Worm (Caenorhabditis elegans) whole organism, early embryonic: Measurements from ENCODE around the gene F26D2.16.

Experiments used
- B0310.2 ChIP-seq: sonication (generic microtip); optimal IDR thresholded peaks from 2 replicates; lab custom pipeline; 2016; ENCODE audit warnings: mild to moderate bottlenecking, missing genetic modification characterization, missing compliant biosample characterization
- F13C5.2 ChIP-seq: sonication (generic microtip); optimal IDR thresholded peaks from 2 replicates; lab custom pipeline; 2017; ENCODE audit warnings: mild to moderate bottlenecking, missing genetic modification characterization, inconsistent platforms, missing compliant biosample characterization
- ama-1 ChIP-seq: fragments of 150-350 bp; optimal IDR thresholded peaks from 2 replicates; lab custom pipeline; 2014
- ceh-36 ChIP-seq: sonication (generic microtip); optimal IDR thresholded peaks from 2 replicates; lab custom pipeline; 2016; ENCODE audit warnings: missing genetic modification characterization, inconsistent platforms, missing compliant biosample characterization
- flt-1 ChIP-seq: fragments of 200-800 bp; sonication (Bioruptor generic); IDR thresholded peaks from 2 replicates; pipeline ENCODE4 v1.3.6; 2022; ENCODE audit warnings: missing genetic modification characterization, missing compliant biosample characterization
- hmg-4 ChIP-seq: fragments of 200-800 bp; sonication (Bioruptor generic); optimal IDR thresholded peaks from 2 replicates; lab custom pipeline; 2018; ENCODE audit warnings: mild to moderate bottlenecking, missing genetic modification characterization, missing compliant biosample characterization
- scrt-1 ChIP-seq: fragments of 200-800 bp; sonication (Bioruptor generic); IDR thresholded peaks from 2 replicates; pipeline ENCODE4 v1.3.6; 2022; ENCODE audit warnings: missing genetic modification characterization, missing compliant biosample characterization
- sea-1 ChIP-seq: fragments of 200-800 bp; sonication (Bioruptor generic); conservative IDR thresholded peaks from 2 replicates; pipeline ENCODE4 v1.3.6; 2022; ENCODE audit warnings: missing genetic modification characterization, missing compliant biosample characterization
- tbx-11 ChIP-seq: fragments of 200-800 bp; sonication (Bioruptor generic); IDR thresholded peaks from 2 replicates; pipeline ENCODE4 v1.3.6; 2022; ENCODE audit warnings: missing genetic modification characterization, missing compliant biosample characterization
- tbx-37 ChIP-seq: fragments of 200-800 bp; sonication (Bioruptor generic); conservative IDR thresholded peaks from 2 replicates; pipeline ENCODE4 v1.3.6; 2022; ENCODE audit warnings: missing genetic modification reagents, missing genetic modification characterization, missing compliant biosample characterization

ce11 chrV:16405366-16405765, 14.3 kb downstream of the F26D2.16 start:
- TF ChIP-seq scrt-1 = no peak
- TF ChIP-seq F13C5.2 = no peak
- TF ChIP-seq B0310.2 (tag; lab: Kevin White, UChicago) = no peak
- no peak for TF ChIP-seq ama-1
- no peak for TF ChIP-seq hmg-4
- no peak for TF ChIP-seq ceh-36 (tag; lab: Kevin White, UChicago)
- TF ChIP-seq sea-1 (GFP tag; lab: Robert Waterston, UW) = no peak
- no peak for TF ChIP-seq tbx-11
- no peak for TF ChIP-seq flt-1 (GFP tag; lab: Robert Waterston, UW)
- no peak for TF ChIP-seq tbx-37 (GFP tag; lab: Robert Waterston, UW)
